Worm (Caenorhabditis elegans): ENCODE measurements around the gene F59F4.3.

ce11 chrX:15814548-15814947, 32.8 kb downstream of the F59F4.3 start:
- no peak for TF ChIP-seq nhr-23 (tag; optimal IDR thresholded peaks at IDR 0.05)
- no peak for TF ChIP-seq ZK546.5 (tag; optimal IDR thresholded peaks at IDR 0.05)
- TF ChIP-seq peb-1 (tag; optimal IDR thresholded peaks at IDR 0.05): no peak
- no peak for TF ChIP-seq snpc-4 (tag; optimal IDR thresholded peaks at IDR 0.05)
- no peak for TF ChIP-seq nhr-12 (tag; optimal IDR thresholded peaks at IDR 0.05)
- TF ChIP-seq nhr-6 (tag; optimal IDR thresholded peaks at IDR 0.05): no peak
- no peak for TF ChIP-seq zag-1 (tag; optimal IDR thresholded peaks at IDR 0.05)
- no peak for TF ChIP-seq sma-3 (GFP tag; optimal IDR thresholded peaks at IDR 0.05)
- TF ChIP-seq lsy-2 (tag; optimal IDR thresholded peaks at IDR 0.05): no peak
- no peak for TF ChIP-seq elt-1 (tag; optimal IDR thresholded peaks at IDR 0.05)
- TF ChIP-seq unc-62 (GFP tag; optimal IDR thresholded peaks at IDR 0.05): no peak
- TF ChIP-seq R02D3.7 (tag; optimal IDR thresholded peaks at IDR 0.05): no peak

All from whole organism, L2 larva.